Worm (Caenorhabditis elegans): ENCODE measurements around the gene lips-2.
"Not testable (repeated sequence)": the region's sequence is repeated elsewhere in the genome, so short reads cannot be mapped to it uniquely, and the experiment has no call there.

Gene lips-2

ce11 chrX:12294263-12294662 is 8.7 kb downstream of the lips-2 start, which contains the start of gene W06D11.1:
W06D11.1 (plus strand) TSS chrX:12294563.
- TF ChIP-seq elt-2 (tag; optimal IDR thresholded peaks at IDR 0.05), result no peak
- no peak for TF ChIP-seq aly-2 (tag; optimal IDR thresholded peaks at IDR 0.05)
- TF ChIP-seq nhr-23 (tag; optimal IDR thresholded peaks at IDR 0.05), result no peak
- no peak for TF ChIP-seq ZK546.5 (tag; optimal IDR thresholded peaks at IDR 0.05)

- no peak for TF ChIP-seq unc-39 (tag; optimal IDR thresholded peaks at IDR 0.05)
- no peak for TF ChIP-seq lin-39 (tag; optimal IDR thresholded peaks at IDR 0.05)
- TF ChIP-seq mdl-1 (tag; optimal IDR thresholded peaks at IDR 0.05), result no peak
- no peak for TF ChIP-seq lsy-12 (tag; optimal IDR thresholded peaks at IDR 0.05)
- no peak for TF ChIP-seq ama-1 (optimal IDR thresholded peaks at IDR 0.05)
- TF ChIP-seq nhr-76 (tag; optimal IDR thresholded peaks at IDR 0.05), result no peak
- no peak for TF ChIP-seq egl-27 (tag; optimal IDR thresholded peaks at IDR 0.05)
- TF ChIP-seq nfya-1 (tag; optimal IDR thresholded peaks at IDR 0.05; ENCODE audit: insufficient read depth), result no peak
- no peak for TF ChIP-seq fos-1 (tag; optimal IDR thresholded peaks at IDR 0.05)
These were observed 10.8 kb downstream of the lips-2 start, which contains the start of gene W06D11.2 for ce11 chrX:12296392-12296791. W06D11.2 (minus strand) TSS chrX:12296730.

- TF ChIP-seq fos-1 (tag; optimal IDR thresholded peaks at IDR 0.05), result no peak
- no peak for TF ChIP-seq pha-4 (tag; optimal IDR thresholded peaks at IDR 0.05)
- no peak for TF ChIP-seq fkh-10 (GFP tag; optimal IDR thresholded peaks at IDR 0.05)
- TF ChIP-seq lin-39 (tag; optimal IDR thresholded peaks at IDR 0.05), result no peak
These were observed 12.7 kb downstream of the lips-2 start, which contains the start of gene W06D11.3 for ce11 chrX:12298324-12298723. W06D11.3 (plus strand) TSS chrX:12298683.

- TF ChIP-seq mml-1 (tag; optimal IDR thresholded peaks at IDR 0.05), result no peak
- no peak for TF ChIP-seq eor-1 (tag; optimal IDR thresholded peaks at IDR 0.05)
- TF ChIP-seq nhr-28 (tag; optimal IDR thresholded peaks at IDR 0.05), result no peak
- TF ChIP-seq ama-1 (optimal IDR thresholded peaks at IDR 0.05), result no peak
- TF ChIP-seq tbx-2 (tag; optimal IDR thresholded peaks at IDR 0.05), result no peak
- TF ChIP-seq fkh-10 (GFP tag; optimal IDR thresholded peaks at IDR 0.05), result no peak
- TF ChIP-seq nhr-23 (tag; optimal IDR thresholded peaks at IDR 0.05), result no peak
- no peak for TF ChIP-seq lin-15B (tag; optimal IDR thresholded peaks at IDR 0.05)
- no peak for TF ChIP-seq egl-5 (tag; optimal IDR thresholded peaks at IDR 0.05)
- TF ChIP-seq fkh-2 (tag; optimal IDR thresholded peaks at IDR 0.05), result no peak
- no peak for TF ChIP-seq ZK546.5 (tag; optimal IDR thresholded peaks at IDR 0.05)
These were observed 14.2 kb downstream of the lips-2 start, which contains the start of gene W06D11.5 for ce11 chrX:12299834-12300233. W06D11.5 (plus strand) TSS chrX:12300134.

ce11 chrX:12302755-12303154 is 17.2 kb downstream of the lips-2 start, which contains the start of gene dot-1.3:
dot-1.3 (minus strand) TSS chrX:12302855.
- not testable (repeated sequence) for TF ChIP-seq nhr-67, nhr-237, pha-4 (tag; optimal IDR thresholded peaks at IDR 0.05)

- TF ChIP-seq hmg-11 (tag; optimal IDR thresholded peaks at IDR 0.05), result no peak
These were observed 18.6 kb downstream of the lips-2 start for ce11 chrX:12304231-12304630.

- no peak for TF ChIP-seq daf-12 (tag; optimal IDR thresholded peaks at IDR 0.05)
- TF ChIP-seq sea-2 (GFP tag; optimal IDR thresholded peaks at IDR 0.05), result no peak
- no peak for TF ChIP-seq elt-3 (tag; optimal IDR thresholded peaks at IDR 0.05)
- TF ChIP-seq nhr-25 (tag; optimal IDR thresholded peaks at IDR 0.05), result no peak
- no peak for TF ChIP-seq nhr-43 (tag; optimal IDR thresholded peaks at IDR 0.05; ENCODE audit: poor library complexity, severe bottlenecking)
These were observed 21.0 kb downstream of the lips-2 start, which contains the start of gene phf-32 for ce11 chrX:12306565-12306964. phf-32 (plus strand) TSS chrX:12306865.

All from whole organism, L3 larva.